Worm (Caenorhabditis elegans): Measurements from ENCODE around the gene K08B5.2.

ce11 chrX:16588102-16588501, 34.4 kb upstream of the K08B5.2 start:
- no peak for TF ChIP-seq nhr-11 (tag; optimal IDR thresholded peaks at IDR 0.05)
- no peak for TF ChIP-seq pqm-1 (tag; optimal IDR thresholded peaks at IDR 0.05)
- no peak for TF ChIP-seq elt-2 (tag; optimal IDR thresholded peaks at IDR 0.05)
- no peak for TF ChIP-seq dve-1 (tag; optimal IDR thresholded peaks at IDR 0.05)
- TF ChIP-seq hlh-8 (tag; optimal IDR thresholded peaks at IDR 0.05), result no peak
- no peak for TF ChIP-seq F13H6.1 (tag; optimal IDR thresholded peaks at IDR 0.05)

All from whole organism, late embryonic.